Fruit fly (Drosophila melanogaster) whole organism, wandering third instar larva: Measurements from ENCODE around the gene CG15429.

ENCODE experiments used
- Abd-B ChIP-seq: fragments of >200 bp; optimal IDR thresholded peaks from 2 replicates; lab custom pipeline; 2017; ENCODE audit warnings: missing biosample characterization, missing genetic modification characterization
- Dfd ChIP-seq: fragments of >200 bp; optimal IDR thresholded peaks from 2 replicates; lab custom pipeline; 2017; ENCODE audit warnings: missing biosample characterization, missing genetic modification characterization
- Hr83 ChIP-seq: fragments of 200-300 bp; sonication (Bioruptor generic); optimal IDR thresholded peaks from 2 replicates; lab custom pipeline; 2016; ENCODE audit warnings: missing biosample characterization, mild to moderate bottlenecking, missing genetic modification characterization, moderate library complexity; ENCODE audit not compliant: poor library complexity, severe bottlenecking
- dl ChIP-seq, 2 experiments: fragments of 175-275, 200-275 bp in 1 of 2; fragments of 200-275 bp in 1 of 2; sonication (Bioruptor generic); optimal IDR thresholded peaks; lab custom pipeline; 2018; ENCODE audit warnings: mild to moderate bottlenecking in 2 of 2, missing biosample characterization in 2 of 2, missing genetic modification characterization in 2 of 2, moderate library complexity in 2 of 2; ENCODE audit not compliant: partially characterized antibody in 2 of 2, insufficient read depth in 1 of 2
- ey ChIP-seq: fragments of 200-800 bp; sonication (Bioruptor generic); optimal IDR thresholded peaks from 2 replicates; lab custom pipeline; 2016; ENCODE audit warnings: missing biosample characterization, missing genetic modification characterization
- sage ChIP-seq: fragments of 200-800 bp; sonication (Bioruptor generic); optimal IDR thresholded peaks from 2 replicates; lab custom pipeline; 2016; ENCODE audit warnings: missing biosample characterization, mild to moderate bottlenecking, missing genetic modification characterization
- usp ChIP-seq: fragments of >200 bp; optimal IDR thresholded peaks from 2 replicates; lab custom pipeline; 2017; ENCODE audit warnings: missing biosample characterization, missing genetic modification characterization

DNA sequence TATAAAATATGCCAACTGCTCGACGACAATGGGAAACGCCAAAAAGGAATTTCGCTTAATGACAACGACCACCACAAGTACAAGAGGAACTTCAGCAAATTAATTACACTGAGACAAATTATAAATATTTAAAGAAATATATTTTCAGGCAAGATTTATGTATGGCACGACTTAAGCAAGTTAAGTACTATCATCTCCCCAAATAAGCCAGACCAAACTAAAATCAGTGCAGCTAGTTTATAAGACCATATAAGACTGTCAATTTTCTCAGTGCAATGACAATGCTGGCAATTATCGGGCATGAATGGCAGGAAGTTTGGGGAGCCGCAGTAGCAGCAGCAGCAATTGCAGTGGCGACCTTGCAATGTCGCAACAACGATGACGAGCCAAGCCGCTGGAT is 4.2 kb upstream of the CG15429 start:
- TF ChIP-seq Hr83 (GFP tag; lab: Kevin White, UChicago) (no peak), usp (no peak), Abd-B (GFP tag; lab: Kevin White, UChicago) (no peak), ey (GFP tag; lab: Kevin White, UChicago) (no peak), sage (GFP tag; lab: Kevin White, UChicago) (no peak), dl (GFP tag; optimal IDR thresholded peaks at IDR 0.05; lab: Kevin White, UChicago; ENCODE audit: insufficient read depth in 1 of 2, partially characterized antibody in 2 of 2) (no peak), Dfd (GFP tag; lab: Kevin White, UChicago) (no peak)
